Worm (Caenorhabditis elegans): Measurements from ENCODE around the gene dmd-8.

ce11 chrV:285298-285697, 51.0 kb downstream of the dmd-8 start:
- TF ChIP-seq mab-5 (tag; optimal IDR thresholded peaks at IDR 0.05): no peak
- TF ChIP-seq snpc-4 (tag; optimal IDR thresholded peaks at IDR 0.05): no peak
- no peak for TF ChIP-seq nhr-76 (tag; optimal IDR thresholded peaks at IDR 0.05)
- no peak for TF ChIP-seq hlh-1 (tag; optimal IDR thresholded peaks at IDR 0.05)
- no peak for TF ChIP-seq ham-2 (GFP tag; optimal IDR thresholded peaks at IDR 0.05)
- no peak for TF ChIP-seq ces-1 (GFP tag; optimal IDR thresholded peaks at IDR 0.05)

All from whole organism, mixed stage, embryonic.